Fruit fly (Drosophila melanogaster) whole organism, embryonic: ENCODE data around the gene CG3566.

Source experiments
- Aef1 ChIP-seq: fragments of 200-800 bp; sonication (Bioruptor generic); IDR thresholded peaks from 3 replicates; pipeline ENCODE4 v1.3.6; 2022; ENCODE audit warnings: missing biosample characterization, missing genetic modification characterization
- Atf-2 ChIP-seq: fragments of 200-800 bp; sonication (Bioruptor generic); optimal IDR thresholded peaks from 2 replicates; lab custom pipeline; 2016; ENCODE audit warnings: missing biosample characterization, missing genetic modification characterization
- BtbVII ChIP-seq: fragments of 200-800 bp; sonication (Bioruptor generic); optimal IDR thresholded peaks from 3 replicates; lab custom pipeline; 2017; ENCODE audit warnings: missing biosample characterization, mild to moderate bottlenecking, missing genetic modification characterization
- CG10274 ChIP-seq: fragments of 200-800 bp; sonication (Bioruptor generic); optimal IDR thresholded peaks from 3 replicates; lab custom pipeline; 2017; ENCODE audit warnings: missing biosample characterization, mild to moderate bottlenecking, missing genetic modification characterization
- CG10321 ChIP-seq: fragments of 200-800 bp; sonication (Bioruptor generic); IDR thresholded peaks from 2 replicates; pipeline ENCODE4 v1.3.6; 2022; ENCODE audit warnings: missing biosample characterization, missing genetic modification characterization
- CG10543 ChIP-seq: fragments of 200-800 bp; sonication (Bioruptor generic); optimal IDR thresholded peaks from 3 replicates; lab custom pipeline; 2017; ENCODE audit warnings: missing biosample characterization, mild to moderate bottlenecking, missing genetic modification characterization, moderate library complexity
- CG11247 ChIP-seq: fragments of 200-800 bp; sonication (Bioruptor generic); IDR thresholded peaks from 2 replicates; pipeline ENCODE4 v1.3.6; 2022; ENCODE audit warnings: missing biosample characterization, missing genetic modification characterization
- CG12236 ChIP-seq: fragments of 200-800 bp; sonication (Bioruptor generic); optimal IDR thresholded peaks from 2 replicates; lab custom pipeline; 2016; ENCODE audit warnings: missing biosample characterization, missing genetic modification characterization
- CG12299 ChIP-seq: fragments of 200-800 bp; sonication (Bioruptor generic); optimal IDR thresholded peaks from 2 replicates; lab custom pipeline; 2018; ENCODE audit warnings: missing biosample characterization, mild to moderate bottlenecking, missing genetic modification characterization
- CG12391 ChIP-seq: fragments of 200-800 bp; sonication (Bioruptor generic); optimal IDR thresholded peaks from 3 replicates; lab custom pipeline; 2018; ENCODE audit warnings: missing biosample characterization, mild to moderate bottlenecking, missing genetic modification characterization, moderate library complexity
- CG12769 ChIP-seq: fragments of 200-800 bp; sonication (Bioruptor generic); optimal IDR thresholded peaks from 2 replicates; lab custom pipeline; 2019; ENCODE audit warnings: missing biosample characterization, mild to moderate bottlenecking, missing genetic modification characterization, moderate library complexity
- CG14860 ChIP-seq: fragments of 200-800 bp; sonication (Bioruptor generic); IDR thresholded peaks from 3 replicates; pipeline ENCODE4 v1.3.6; 2022; ENCODE audit warnings: missing biosample characterization, missing genetic modification characterization; ENCODE audit not compliant: partially characterized antibody
- CG15011 ChIP-seq: fragments of 200-800 bp; sonication (Bioruptor generic); optimal IDR thresholded peaks from 3 replicates; lab custom pipeline; 2018; ENCODE audit warnings: missing biosample characterization, mild to moderate bottlenecking, missing genetic modification characterization
- CG18619 ChIP-seq: fragments of 200-800 bp; sonication (Bioruptor generic); optimal IDR thresholded peaks from 3 replicates; lab custom pipeline; 2017; ENCODE audit warnings: missing biosample characterization, mild to moderate bottlenecking, missing genetic modification characterization
- CG2202 ChIP-seq: fragments of 200-800 bp; sonication (Bioruptor generic); optimal IDR thresholded peaks from 2 replicates; lab custom pipeline; 2018; ENCODE audit warnings: missing biosample characterization, mild to moderate bottlenecking, missing genetic modification characterization
- CG31365 ChIP-seq: fragments of 200-800 bp; sonication (Bioruptor generic); optimal IDR thresholded peaks from 2 replicates; lab custom pipeline; 2018; ENCODE audit warnings: missing biosample characterization, mild to moderate bottlenecking, missing genetic modification characterization
- CG32532 ChIP-seq: fragments of 200-800 bp; sonication (Bioruptor generic); IDR thresholded peaks from 2 replicates; pipeline ENCODE4 v1.3.6; 2022; ENCODE audit warnings: missing biosample characterization, missing genetic modification characterization
- CG4404 ChIP-seq: fragments of 200-800 bp; sonication (Bioruptor generic); IDR thresholded peaks from 2 replicates; pipeline ENCODE4 v1.3.6; 2022; ENCODE audit warnings: missing biosample characterization, missing genetic modification characterization
- CG4617 ChIP-seq: fragments of 200-800 bp; sonication (Bioruptor generic); optimal IDR thresholded peaks from 3 replicates; lab custom pipeline; 2016; ENCODE audit warnings: missing biosample characterization, missing genetic modification characterization, borderline replicate concordance
- CG6175 ChIP-seq: fragments of 200-800 bp; sonication (Bioruptor generic); IDR thresholded peaks from 3 replicates; pipeline ENCODE4 v1.3.6; 2022; ENCODE audit warnings: missing biosample characterization, missing genetic modification characterization
- CG7556 ChIP-seq: fragments of 200-800 bp; sonication (Bioruptor generic); optimal IDR thresholded peaks from 2 replicates; lab custom pipeline; 2017; ENCODE audit warnings: missing biosample characterization, mild to moderate bottlenecking, missing genetic modification characterization
- CG7786 ChIP-seq: fragments of 200-800 bp; sonication (Bioruptor generic); optimal IDR thresholded peaks from 2 replicates; lab custom pipeline; 2016; ENCODE audit warnings: missing biosample characterization, missing genetic modification characterization
- CG8359 ChIP-seq: fragments of 200-800 bp; sonication (Bioruptor generic); optimal IDR thresholded peaks from 2 replicates; lab custom pipeline; 2017; ENCODE audit warnings: missing biosample characterization, mild to moderate bottlenecking, missing genetic modification characterization, borderline replicate concordance
- CG9437 ChIP-seq: fragments of 200-800 bp; sonication (Bioruptor generic); optimal IDR thresholded peaks from 2 replicates; lab custom pipeline; 2018; ENCODE audit warnings: missing biosample characterization, mild to moderate bottlenecking, missing genetic modification characterization
- CG9727 ChIP-seq: fragments of 200-800 bp; sonication (Bioruptor generic); optimal IDR thresholded peaks from 3 replicates; lab custom pipeline; 2017; ENCODE audit warnings: missing biosample characterization, mild to moderate bottlenecking, missing genetic modification characterization
- CG9932 ChIP-seq: fragments of 200-800 bp; sonication (Bioruptor generic); IDR thresholded peaks from 2 replicates; pipeline ENCODE4 v1.3.6; 2022; ENCODE audit warnings: missing biosample characterization, missing genetic modification characterization
- H15 ChIP-seq: fragments of 200-800 bp; sonication (Bioruptor generic); IDR thresholded peaks from 3 replicates; pipeline ENCODE4 v1.3.6; 2022; ENCODE audit warnings: missing biosample characterization, missing genetic modification characterization
- Hmx ChIP-seq: fragments of 200-800 bp; sonication (Bioruptor generic); optimal IDR thresholded peaks from 2 replicates; lab custom pipeline; 2016; ENCODE audit warnings: missing biosample characterization, missing genetic modification characterization
- Jarid2 ChIP-seq: fragments of 200-800 bp; sonication (Bioruptor generic); optimal IDR thresholded peaks from 3 replicates; lab custom pipeline; 2017; ENCODE audit warnings: mild to moderate bottlenecking, missing biosample characterization, missing genetic modification reagents, missing genetic modification characterization
- Kr ChIP-seq: fragments of 200-800 bp; sonication (Bioruptor generic); optimal IDR thresholded peaks from 2 replicates; lab custom pipeline; 2017; ENCODE audit warnings: missing biosample characterization, mild to moderate bottlenecking, missing genetic modification characterization
- Med ChIP-seq: fragments of 200-800 bp; sonication (Bioruptor generic); peaks from one replicate; lab custom pipeline; 2016; ENCODE audit warnings: missing biosample characterization, missing genetic modification characterization, mild to moderate bottlenecking, inconsistent platforms, moderate library complexity
- Tbp ChIP-seq: fragments of >200 bp; optimal IDR thresholded peaks from 2 replicates; lab custom pipeline; 2018; ENCODE audit warnings: missing biosample characterization, missing genetic modification characterization
- bigmax ChIP-seq: fragments of 200-800 bp; sonication (Bioruptor generic); optimal IDR thresholded peaks from 2 replicates; lab custom pipeline; 2018; ENCODE audit warnings: missing biosample characterization, mild to moderate bottlenecking, missing genetic modification characterization
- chinmo ChIP-seq: fragments of 200-800 bp; sonication (Bioruptor generic); IDR thresholded peaks from 4 replicates; pipeline ENCODE4 v1.3.6; 2022; ENCODE audit warnings: missing biosample characterization, missing genetic modification characterization; ENCODE audit not compliant: partially characterized antibody
- dimm ChIP-seq: fragments of 200-800 bp; sonication (Bioruptor generic); IDR thresholded peaks from 2 replicates; pipeline ENCODE4 v1.3.6; 2022; ENCODE audit warnings: missing biosample characterization, missing genetic modification characterization
- dpn ChIP-seq, 2 experiments: fragments of 200-800 bp; sonication (Bioruptor generic); optimal IDR thresholded peaks; 3 replicates each; lab custom pipeline; 2016; ENCODE audit warnings: missing biosample characterization in 2 of 2, missing genetic modification characterization in 2 of 2
- en ChIP-seq: fragments of 200-800 bp; sonication (Bioruptor generic); optimal IDR thresholded peaks from 2 replicates; lab custom pipeline; 2016; ENCODE audit warnings: missing biosample characterization, missing genetic modification characterization
- lilli ChIP-seq: fragments of 200-800 bp; sonication (Bioruptor generic); optimal IDR thresholded peaks from 3 replicates; lab custom pipeline; 2016; ENCODE audit warnings: missing biosample characterization, missing genetic modification characterization
- nmo ChIP-seq: fragments of 200-800 bp; sonication (Bioruptor generic); optimal IDR thresholded peaks from 2 replicates; lab custom pipeline; 2018; ENCODE audit warnings: missing biosample characterization, mild to moderate bottlenecking, missing genetic modification characterization, moderate library complexity
- odd ChIP-seq: fragments of 200-800 bp; sonication (Bioruptor generic); optimal IDR thresholded peaks from 2 replicates; lab custom pipeline; 2017; ENCODE audit warnings: missing biosample characterization, mild to moderate bottlenecking, missing genetic modification characterization
- pho ChIP-seq: fragments of 200-800 bp; sonication (Bioruptor generic); optimal IDR thresholded peaks from 2 replicates; lab custom pipeline; 2016; ENCODE audit warnings: missing biosample characterization, missing genetic modification characterization
- row ChIP-seq: fragments of 200-800 bp; sonication (Bioruptor generic); IDR thresholded peaks from 3 replicates; pipeline ENCODE4 v1.3.6; 2022; ENCODE audit warnings: missing biosample characterization, missing genetic modification characterization
- sisA ChIP-seq: fragments of 200-800 bp; sonication (Bioruptor generic); IDR thresholded peaks from 2 replicates; pipeline ENCODE4 v1.3.6; 2022; ENCODE audit warnings: missing biosample characterization, missing genetic modification characterization
- slou ChIP-seq: fragments of 200-800 bp; sonication (Bioruptor generic); optimal IDR thresholded peaks from 3 replicates; lab custom pipeline; 2016; ENCODE audit warnings: missing biosample characterization, missing genetic modification characterization
- sna ChIP-seq: fragments of 200-800 bp; sonication (Bioruptor generic); IDR thresholded peaks from 2 replicates; pipeline ENCODE4 v1.3.6; 2022; ENCODE audit warnings: missing biosample characterization, missing genetic modification characterization; ENCODE audit not compliant: partially characterized antibody
- ssp ChIP-seq: fragments of 200-800 bp; sonication (Bioruptor generic); IDR thresholded peaks from 2 replicates; pipeline ENCODE4 v1.3.6; 2022; ENCODE audit warnings: missing biosample characterization, missing genetic modification characterization
- stwl ChIP-seq: fragments of 200-800 bp; sonication (Bioruptor generic); optimal IDR thresholded peaks from 3 replicates; lab custom pipeline; 2018; ENCODE audit warnings: missing biosample characterization, mild to moderate bottlenecking, missing genetic modification characterization, moderate library complexity
- trh ChIP-seq: fragments of 200-800 bp; sonication (Bioruptor generic); optimal IDR thresholded peaks from 2 replicates; lab custom pipeline; 2016; ENCODE audit warnings: missing biosample characterization, missing genetic modification characterization
- vvl ChIP-seq: fragments of 200-800 bp; sonication (Bioruptor generic); IDR thresholded peaks from 2 replicates; pipeline ENCODE4 v1.3.6; 2022; ENCODE audit warnings: missing biosample characterization, missing genetic modification characterization
- zfh2 ChIP-seq: fragments of 200-800 bp; sonication (Bioruptor generic); optimal IDR thresholded peaks from 2 replicates; lab custom pipeline; 2016; ENCODE audit warnings: missing biosample characterization, missing genetic modification characterization

The CG3566 gene

DNA sequence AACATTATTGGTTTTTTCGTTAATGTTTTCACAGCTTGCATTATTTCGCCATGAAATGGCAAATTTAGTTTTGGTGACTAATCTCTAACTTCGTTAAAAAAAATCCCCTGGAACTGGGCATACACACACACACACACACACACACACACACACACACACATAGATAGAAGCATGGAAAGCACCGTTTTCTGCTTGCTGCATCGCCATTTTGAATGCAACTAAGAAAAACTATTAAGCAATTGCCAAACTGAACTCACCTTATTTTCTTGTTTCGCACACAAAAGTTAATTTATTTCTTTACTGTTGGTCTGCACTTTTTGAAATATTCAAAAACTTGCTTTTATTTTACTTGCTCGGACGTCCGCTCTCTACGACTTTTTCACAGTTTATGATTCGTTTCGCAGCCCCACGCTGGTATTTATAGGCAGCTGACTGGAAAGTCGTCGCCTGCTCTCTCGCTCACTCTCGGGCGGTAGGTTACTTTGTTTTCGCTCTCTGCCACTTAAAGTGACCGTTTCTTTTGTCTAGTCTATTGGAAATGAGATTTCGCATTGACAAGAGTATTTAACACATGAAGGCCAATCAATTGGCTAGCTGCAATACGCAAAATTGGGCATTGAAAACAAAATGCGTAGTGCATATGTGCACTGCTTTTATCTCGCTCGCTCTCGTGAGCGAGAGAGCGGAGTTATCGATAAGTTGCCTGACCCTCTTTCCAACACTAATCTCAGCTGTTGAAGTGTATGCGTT is 2.5 kb upstream of the CG3566 start (continued):
- TF ChIP-seq slou (GFP tag; lab: Kevin White, UChicago) = no peak
- TF ChIP-seq Tbp (GFP tag; lab: Kevin White, UChicago) = peak; percentile 94
- TF ChIP-seq nmo (GFP tag; lab: Kevin White, UChicago) = no peak
- no peak for TF ChIP-seq CG31365 (tag; lab: Kevin White, UChicago)
- no peak for TF ChIP-seq sisA
- TF ChIP-seq pho (GFP tag; lab: Kevin White, UChicago) = peak; percentile 30
- peak; percentile 36 for TF ChIP-seq stwl (tag; lab: Kevin White, UChicago)
- TF ChIP-seq CG6175 = no peak
- no peak for TF ChIP-seq CG8359
- TF ChIP-seq CG10274 (GFP tag; lab: Kevin White, UChicago) = no peak
- no peak for TF ChIP-seq ssp (GFP tag; lab: Robert Waterston, UW)
- TF ChIP-seq CG9437 = peak; percentile 18
- TF ChIP-seq CG12391 = peak; percentile 6
- no peak for TF ChIP-seq bigmax (GFP tag; lab: Kevin White, UChicago)
- TF ChIP-seq CG32532 = no peak
- TF ChIP-seq CG9932 (GFP tag; lab: Robert Waterston, UW) = no peak
- peak; percentile 58 for TF ChIP-seq CG10543 (GFP tag; lab: Kevin White, UChicago)
- TF ChIP-seq CG4404 (GFP tag; lab: Robert Waterston, UW) = no peak
- no peak for TF ChIP-seq zfh2 (GFP tag; lab: Kevin White, UChicago)
- 0 out of 4 replicates have a peak, but pooled peaks have one; percentile 62 for TF ChIP-seq chinmo
- no peak for TF ChIP-seq dpn (GFP tag; optimal IDR thresholded peaks at IDR 0.05; lab: Kevin White, UChicago)
- no peak for TF ChIP-seq CG12236 (GFP tag; lab: Kevin White, UChicago)
- no peak for TF ChIP-seq odd (GFP tag; lab: Kevin White, UChicago)
- peak; percentile 29 for TF ChIP-seq lilli
- TF ChIP-seq CG9727 (GFP tag; lab: Kevin White, UChicago) = peak; percentile 46
- no peak for TF ChIP-seq Kr
- TF ChIP-seq dimm (GFP tag; lab: Robert Waterston, UW) = no peak
- TF ChIP-seq CG4617 (GFP tag; lab: Kevin White, UChicago) = no peak
- no peak for TF ChIP-seq Aef1 (GFP tag; lab: Robert Waterston, UW)
- no peak for TF ChIP-seq CG12299 (tag; lab: Kevin White, UChicago)
- TF ChIP-seq CG18619 (GFP tag; lab: Kevin White, UChicago) = peak; percentile 39
- peak; percentile 58 for TF ChIP-seq BtbVII (GFP tag; lab: Kevin White, UChicago)
- no peak for TF ChIP-seq CG14860 (GFP tag; lab: Robert Waterston, UW)
- TF ChIP-seq CG2202 = no peak
- TF ChIP-seq trh (GFP tag; lab: Kevin White, UChicago) = no peak
- TF ChIP-seq CG11247 (GFP tag; lab: Robert Waterston, UW) = no peak
- TF ChIP-seq en (GFP tag; lab: Kevin White, UChicago) = no peak
- TF ChIP-seq sna (GFP tag; lab: Robert Waterston, UW) = no peak
- peak; percentile 79 for TF ChIP-seq Med (GFP tag; lab: Kevin White, UChicago)
- no peak for TF ChIP-seq CG12769 (tag; lab: Kevin White, UChicago)
- no peak for TF ChIP-seq vvl
- TF ChIP-seq row (GFP tag; lab: Robert Waterston, UW) = no peak
- TF ChIP-seq H15 (GFP tag; lab: Robert Waterston, UW) = no peak
- no peak for TF ChIP-seq CG15011 (GFP tag; lab: Kevin White, UChicago)
- TF ChIP-seq CG10321 = peak; percentile 78
- peak; percentile 33 for TF ChIP-seq Atf-2 (GFP tag; lab: Kevin White, UChicago)
- TF ChIP-seq CG7556 (GFP tag; lab: Kevin White, UChicago) = peak; percentile 22
- peak; percentile 79 for TF ChIP-seq Jarid2 (GFP tag; lab: Kevin White, UChicago)
- TF ChIP-seq Hmx (GFP tag; lab: Kevin White, UChicago) = no peak
- TF ChIP-seq CG7786 = no peak
